In the genomic region with DNA sequence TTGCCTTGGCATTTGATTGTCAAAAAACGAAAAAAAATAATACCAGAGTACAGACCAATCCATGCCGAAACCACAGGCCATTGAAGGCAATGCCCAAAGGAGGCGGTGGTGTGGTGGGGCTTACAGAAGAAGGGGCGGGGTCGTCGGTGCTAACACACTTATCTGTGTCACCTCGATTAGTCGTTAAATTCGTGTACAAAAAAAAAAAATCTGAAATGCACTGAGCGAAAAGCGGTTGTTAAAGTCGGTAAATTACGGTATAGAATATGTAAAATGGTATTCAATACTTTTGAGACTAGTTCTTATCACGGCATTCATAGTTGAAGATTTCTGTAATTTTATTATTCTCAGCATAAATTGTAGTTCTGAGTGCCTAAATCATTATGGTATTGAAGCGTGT, we compare ENCODE assay signal across 1 fruit fly cellular context.
A peak's percentile ranks its signal among the peaks of the same experiment; 100 is the strongest.
TF ChIP-seq lines count a peak whose summit lies in the region.

No protein-coding gene starts in this region.

TF ChIP-seq in whole organism, embryonic, 481 proteins besides CTCF, POLR2A, EP300 and RAD21 (continued from another document and continues in another):
- TF ChIP-seq tio (GFP tag; optimal IDR thresholded peaks at IDR 0.05; lab: Kevin White, UChicago) (no peak), Abd-B (GFP tag; optimal IDR thresholded peaks at IDR 0.05; lab: Kevin White, UChicago) (no peak), CG9727 (GFP tag; optimal IDR thresholded peaks at IDR 0.05; lab: Kevin White, UChicago) (peak; percentile 56), mirr (GFP tag; optimal IDR thresholded peaks at IDR 0.05; lab: Kevin White, UChicago) (peak; percentile 23), CG10147 (GFP tag; optimal IDR thresholded peaks at IDR 0.05; lab: Kevin White, UChicago) (peak; percentile 22), E2f1 (GFP tag; IDR thresholded peaks at IDR 0.05; lab: Robert Waterston, UW) (peak; percentile 63; the same call in 1 of the 2 replicates), pum (GFP tag; optimal IDR thresholded peaks at IDR 0.05; lab: Kevin White, UChicago) (peak; percentile 55), Sox100B (GFP tag; optimal IDR thresholded peaks at IDR 0.05; lab: Kevin White, UChicago) (peak; percentile 32), bcd (GFP tag; optimal IDR thresholded peaks at IDR 0.05; lab: Kevin White, UChicago) (peak; percentile 45), Hmx (GFP tag; optimal IDR thresholded peaks at IDR 0.05; lab: Kevin White, UChicago) (no peak), ro (GFP tag; IDR thresholded peaks at IDR 0.05; lab: Robert Waterston, UW) (no peak), bbx (GFP tag; IDR thresholded peaks at IDR 0.05; lab: Robert Waterston, UW; ENCODE audit: partially characterized antibody) (no peak), CG6654 (GFP tag; optimal IDR thresholded peaks at IDR 0.05; lab: Kevin White, UChicago) (no peak), Rx (GFP tag; IDR thresholded peaks at IDR 0.05; lab: Robert Waterston, UW) (0 out of 2 replicates have a peak, but pooled peaks have one; percentile 42), Med (GFP tag; lab: Kevin White, UChicago) (peak; percentile 87), ara (GFP tag; IDR thresholded peaks at IDR 0.05; lab: Robert Waterston, UW) (peak; percentile 77), dimm (GFP tag; IDR thresholded peaks at IDR 0.05; lab: Robert Waterston, UW) (0 out of 2 replicates have a peak, but pooled peaks have one; percentile 24), CG8944 (GFP tag; optimal IDR thresholded peaks at IDR 0.05; lab: Kevin White, UChicago) (no peak), CG9437 (GFP tag; optimal IDR thresholded peaks at IDR 0.05; lab: Kevin White, UChicago) (peak; percentile 19), kay (GFP tag; optimal IDR thresholded peaks at IDR 0.05; lab: Kevin White, UChicago) (no peak), Atf3 (GFP tag; optimal IDR thresholded peaks at IDR 0.05; lab: Kevin White, UChicago) (no peak), bigmax (GFP tag; optimal IDR thresholded peaks at IDR 0.05; lab: Kevin White, UChicago) (no peak), CG11085 (GFP tag; IDR thresholded peaks at IDR 0.05; lab: Robert Waterston, UW) (no peak), CG17186 (GFP tag; optimal IDR thresholded peaks at IDR 0.05; lab: Kevin White, UChicago) (no peak), pita (GFP tag; optimal IDR thresholded peaks at IDR 0.05; lab: Kevin White, UChicago) (no peak), CG7987 (GFP tag; optimal IDR thresholded peaks at IDR 0.05; lab: Kevin White, UChicago) (no peak), CG4282 (GFP tag; optimal IDR thresholded peaks at IDR 0.05; lab: Kevin White, UChicago) (no peak), CG10543 (GFP tag; optimal IDR thresholded peaks at IDR 0.05; lab: Kevin White, UChicago) (no peak), chn (GFP tag; optimal IDR thresholded peaks at IDR 0.05; lab: Kevin White, UChicago) (peak; percentile 51), CG2129 (GFP tag; IDR thresholded peaks at IDR 0.05; lab: Robert Waterston, UW; ENCODE audit: partially characterized antibody) (no peak), odd (GFP tag; optimal IDR thresholded peaks at IDR 0.05; lab: Kevin White, UChicago) (no peak), CG18764 (GFP tag; optimal IDR thresholded peaks at IDR 0.05; lab: Kevin White, UChicago) (peak; percentile 44), sob (GFP tag; IDR thresholded peaks at IDR 0.05; lab: Robert Waterston, UW) (peak; percentile 66), Taf1 (GFP tag; IDR thresholded peaks at IDR 0.05; lab: Robert Waterston, UW) (0 out of 2 replicates have a peak, but pooled peaks have one; percentile 9), CG32532 (GFP tag; IDR thresholded peaks at IDR 0.05; lab: Robert Waterston, UW) (peak; percentile 67), Doc2 (GFP tag; IDR thresholded peaks at IDR 0.05; lab: Robert Waterston, UW) (no peak), bab2 (GFP tag; optimal IDR thresholded peaks at IDR 0.05; lab: Kevin White, UChicago) (peak; percentile 48), dan (GFP tag; IDR thresholded peaks at IDR 0.05; lab: Robert Waterston, UW) (no peak), shn (GFP tag; optimal IDR thresholded peaks at IDR 0.05; lab: Kevin White, UChicago) (no peak), yki (optimal IDR thresholded peaks at IDR 0.05; lab: Kevin White, UChicago) (no peak), chif (GFP tag; optimal IDR thresholded peaks at IDR 0.05; lab: Kevin White, UChicago) (peak in 1 of 2 experiments; percentile 51), sna (GFP tag; IDR thresholded peaks at IDR 0.05; lab: Robert Waterston, UW; ENCODE audit: partially characterized antibody) (no peak), CG4730 (GFP tag; IDR thresholded peaks at IDR 0.05; lab: Robert Waterston, UW) (peak; percentile 51; the same call in 1 of the 2 replicates), her (GFP tag; optimal IDR thresholded peaks at IDR 0.05; lab: Kevin White, UChicago) (peak; percentile 19), B-H1 (GFP tag; IDR thresholded peaks at IDR 0.05; lab: Robert Waterston, UW) (peak; percentile 74), CG16863 (GFP tag; optimal IDR thresholded peaks at IDR 0.05; lab: Kevin White, UChicago) (peak; percentile 43), dmrt99B (tag; optimal IDR thresholded peaks at IDR 0.05; lab: Kevin White, UChicago) (peak; percentile 67), pfk (GFP tag; optimal IDR thresholded peaks at IDR 0.05; lab: Kevin White, UChicago) (no peak), ham (GFP tag; IDR thresholded peaks at IDR 0.05; lab: Robert Waterston, UW) (no peak), Dek (tag; optimal IDR thresholded peaks at IDR 0.05; lab: Kevin White, UChicago) (no peak), CG12219 (GFP tag; optimal IDR thresholded peaks at IDR 0.05; lab: Kevin White, UChicago) (peak; percentile 36), Max (GFP tag; optimal IDR thresholded peaks at IDR 0.05; lab: Kevin White, UChicago) (peak; percentile 39), Doc3 (GFP tag; IDR thresholded peaks at IDR 0.05; lab: Robert Waterston, UW; ENCODE audit: partially characterized antibody) (no peak), CG3726 (GFP tag; IDR thresholded peaks at IDR 0.05; lab: Robert Waterston, UW) (no peak), Stat92E (GFP tag; optimal IDR thresholded peaks at IDR 0.05; lab: Kevin White, UChicago) (no peak), fd96Cb (tag; optimal IDR thresholded peaks at IDR 0.05; lab: Kevin White, UChicago) (peak; percentile 55), knrl (GFP tag; IDR thresholded peaks at IDR 0.05; lab: Robert Waterston, UW; ENCODE audit: partially characterized antibody) (no peak), ems (GFP tag; optimal IDR thresholded peaks at IDR 0.05; lab: Kevin White, UChicago) (no peak), CG6683 (GFP tag; optimal IDR thresholded peaks at IDR 0.05; lab: Kevin White, UChicago) (no peak), usp (GFP tag; optimal IDR thresholded peaks at IDR 0.05; lab: Kevin White, UChicago) (no peak), CG10462 (GFP tag; optimal IDR thresholded peaks at IDR 0.05; lab: Kevin White, UChicago) (no peak), inv (GFP tag; IDR thresholded peaks at IDR 0.05; lab: Robert Waterston, UW; ENCODE audit: partially characterized antibody) (no peak), stc (GFP tag; IDR thresholded peaks at IDR 0.05; lab: Robert Waterston, UW) (0 out of 2 replicates have a peak, but pooled peaks have one; percentile 43), CG34422 (GFP tag; IDR thresholded peaks at IDR 0.05; lab: Robert Waterston, UW) (peak; percentile 75), Ravus (GFP tag; IDR thresholded peaks at IDR 0.05; lab: Robert Waterston, UW) (peak; percentile 41), Myb (GFP tag; optimal IDR thresholded peaks at IDR 0.05; lab: Kevin White, UChicago) (no peak), GATAe (GFP tag; conservative IDR thresholded peaks at IDR 0.05; lab: Robert Waterston, UW) (no peak), caup (GFP tag; optimal IDR thresholded peaks at IDR 0.05; lab: Kevin White, UChicago; ENCODE audit: severe bottlenecking) (peak; percentile 44), Blimp-1 (GFP tag; optimal IDR thresholded peaks at IDR 0.05; lab: Kevin White, UChicago) (peak; percentile 81), abd-A (tag; optimal IDR thresholded peaks at IDR 0.05; lab: Kevin White, UChicago) (no peak), chinmo (GFP tag; IDR thresholded peaks at IDR 0.05; lab: Robert Waterston, UW; ENCODE audit: partially characterized antibody) (0 out of 4 replicates have a peak, but pooled peaks have one; percentile 59), CG3407 (GFP tag; optimal IDR thresholded peaks at IDR 0.05; lab: Kevin White, UChicago) (no peak), CG5180 (GFP tag; optimal IDR thresholded peaks at IDR 0.05; lab: Kevin White, UChicago) (no peak), chm (GFP tag; IDR thresholded peaks at IDR 0.05; lab: Robert Waterston, UW) (0 out of 2 replicates have a peak, but pooled peaks have one; percentile 59), nau (GFP tag; optimal IDR thresholded peaks at IDR 0.05; lab: Kevin White, UChicago) (peak; percentile 13), zfh2 (GFP tag; optimal IDR thresholded peaks at IDR 0.05; lab: Kevin White, UChicago) (no peak), Atf6 (GFP tag; IDR thresholded peaks at IDR 0.05; lab: Robert Waterston, UW) (peak; percentile 71; the same call in 1 of the 2 replicates), Aef1 (GFP tag; IDR thresholded peaks at IDR 0.05; lab: Robert Waterston, UW) (peak; percentile 70; the same call in 2 of the 3 replicates), Sox102F (GFP tag; optimal IDR thresholded peaks at IDR 0.05; lab: Kevin White, UChicago) (peak; percentile 63), CG10565 (GFP tag; optimal IDR thresholded peaks at IDR 0.05; lab: Kevin White, UChicago) (no peak), CG8290 (GFP tag; optimal IDR thresholded peaks at IDR 0.05; lab: Kevin White, UChicago) (no peak), CG8290 (tag; optimal IDR thresholded peaks at IDR 0.05; lab: Kevin White, UChicago) (peak in 1 of 2 experiments; percentile 37), CG6813 (GFP tag; optimal IDR thresholded peaks at IDR 0.05; lab: Kevin White, UChicago) (peak; percentile 36), sc (optimal IDR thresholded peaks at IDR 0.05; lab: Kevin White, UChicago) (no peak), sc (GFP tag; optimal IDR thresholded peaks at IDR 0.05; lab: Kevin White, UChicago) (no peak), CG7357 (GFP tag; IDR thresholded peaks at IDR 0.05; lab: Robert Waterston, UW) (peak; percentile 31; the same call in 1 of the 3 replicates), pan (optimal IDR thresholded peaks at IDR 0.05; lab: Kevin White, UChicago) (no peak), pan (GFP tag; optimal IDR thresholded peaks at IDR 0.05 in 1 of 2, IDR thresholded peaks at IDR 0.05 in 1 of 2) (peak in 1 of 2 experiments; percentile 83), CG11398 (GFP tag; optimal IDR thresholded peaks at IDR 0.05; lab: Kevin White, UChicago) (no peak), CG6254 (GFP tag; optimal IDR thresholded peaks at IDR 0.05; lab: Kevin White, UChicago) (peak; percentile 39), fu2 (GFP tag; optimal IDR thresholded peaks at IDR 0.05; lab: Kevin White, UChicago) (no peak), CG18619 (GFP tag; optimal IDR thresholded peaks at IDR 0.05; lab: Kevin White, UChicago) (peak; percentile 1), gt (GFP tag; IDR thresholded peaks at IDR 0.05; lab: Robert Waterston, UW) (no peak), Fer2 (tag; optimal IDR thresholded peaks at IDR 0.05; lab: Kevin White, UChicago) (no peak), unpg (GFP tag; optimal IDR thresholded peaks at IDR 0.05; lab: Kevin White, UChicago) (peak; percentile 40), CG9215 (GFP tag; IDR thresholded peaks at IDR 0.05; lab: Robert Waterston, UW) (no peak), pzg (GFP tag; optimal IDR thresholded peaks at IDR 0.05; lab: Kevin White, UChicago) (no peak), tin (GFP tag; optimal IDR thresholded peaks at IDR 0.05; lab: Kevin White, UChicago) (peak; percentile 34), Dll (GFP tag; IDR thresholded peaks at IDR 0.05; lab: Robert Waterston, UW; ENCODE audit: partially characterized antibody) (no peak), sens-2 (GFP tag; IDR thresholded peaks at IDR 0.05; lab: Robert Waterston, UW) (peak; percentile 69), lab (GFP tag; optimal IDR thresholded peaks at IDR 0.05; lab: Kevin White, UChicago) (peak; percentile 83), Hr39 (optimal IDR thresholded peaks at IDR 0.05; lab: Kevin White, UChicago) (no peak), Xbp1 (GFP tag; optimal IDR thresholded peaks at IDR 0.05; lab: Kevin White, UChicago) (peak; percentile 52), CG7963 (GFP tag; IDR thresholded peaks at IDR 0.05; lab: Robert Waterston, UW; ENCODE audit: partially characterized antibody) (no peak), Antp (GFP tag; optimal IDR thresholded peaks at IDR 0.05; lab: Kevin White, UChicago) (peak; percentile 34), gsb (GFP tag; IDR thresholded peaks at IDR 0.05; lab: Robert Waterston, UW) (no peak), E2f2 (GFP tag; IDR thresholded peaks at IDR 0.05; lab: Robert Waterston, UW) (peak; percentile 24; the same call in 1 of the 2 replicates), tap (tag; optimal IDR thresholded peaks at IDR 0.05; lab: Kevin White, UChicago) (peak; percentile 10), CG11723 (GFP tag; optimal IDR thresholded peaks at IDR 0.05; lab: Kevin White, UChicago) (no peak), cwo (GFP tag; optimal IDR thresholded peaks at IDR 0.05; lab: Kevin White, UChicago) (peak; percentile 42), CG10321 (GFP tag; IDR thresholded peaks at IDR 0.05; lab: Robert Waterston, UW) (no peak), ken (GFP tag; IDR thresholded peaks at IDR 0.05; lab: Robert Waterston, UW) (no peak), Awh (GFP tag; IDR thresholded peaks at IDR 0.05; lab: Robert Waterston, UW) (0 out of 2 replicates have a peak, but pooled peaks have one; percentile 32), CG6689 (GFP tag; IDR thresholded peaks at IDR 0.05; lab: Robert Waterston, UW) (peak; percentile 71), esg (GFP tag; conservative IDR thresholded peaks at IDR 0.05; lab: Robert Waterston, UW) (peak; percentile 57), al (GFP tag; IDR thresholded peaks at IDR 0.05; lab: Robert Waterston, UW) (no peak), CG8924 (tag; optimal IDR thresholded peaks at IDR 0.05; lab: Kevin White, UChicago) (peak; percentile 23), Sin3A (optimal IDR thresholded peaks at IDR 0.05; lab: Kevin White, UChicago) (no peak), Hr51 (GFP tag; optimal IDR thresholded peaks at IDR 0.05; lab: Kevin White, UChicago) (peak in 1 of 2 experiments; percentile 51), CG16813 (GFP tag; IDR thresholded peaks at IDR 0.05; lab: Robert Waterston, UW; ENCODE audit: partially characterized antibody) (no peak), emc (GFP tag; optimal IDR thresholded peaks at IDR 0.05; lab: Kevin White, UChicago) (no peak), Elba2 (GFP tag; optimal IDR thresholded peaks at IDR 0.05; lab: Kevin White, UChicago) (no peak), ash1 (GFP tag; optimal IDR thresholded peaks at IDR 0.05; lab: Kevin White, UChicago) (no peak), seq (GFP tag; IDR thresholded peaks at IDR 0.05; lab: Robert Waterston, UW) (no peak), CG15269 (tag; optimal IDR thresholded peaks at IDR 0.05; lab: Kevin White, UChicago) (peak; percentile 28), CG5953 (GFP tag; IDR thresholded peaks at IDR 0.05; lab: Robert Waterston, UW) (0 out of 2 replicates have a peak, but pooled peaks have one; percentile 24)
